Fruit fly (Drosophila melanogaster) whole organism, wandering third instar larva: Measurements from ENCODE around the gene Polr2D.
A peak's percentile ranks its signal among the peaks of the same experiment; 100 is the strongest.

ENCODE experiments used
- Abd-B ChIP-seq: fragments of >200 bp; optimal IDR thresholded peaks from 2 replicates; lab custom pipeline; 2017; ENCODE audit warnings: missing biosample characterization, missing genetic modification characterization
- CG32264 ChIP-seq: fragments of 200-800 bp; sonication (Bioruptor generic); optimal IDR thresholded peaks from 2 replicates; lab custom pipeline; 2016; ENCODE audit warnings: missing biosample characterization, missing genetic modification characterization
- CG9705 ChIP-seq: fragments of 200-800 bp; sonication (Bioruptor generic); optimal IDR thresholded peaks from 2 replicates; lab custom pipeline; 2018; ENCODE audit warnings: missing biosample characterization, mild to moderate bottlenecking, missing genetic modification characterization
- CrebA ChIP-seq: fragments of 200-800 bp; sonication (Bioruptor generic); optimal IDR thresholded peaks from 2 replicates; lab custom pipeline; 2016; ENCODE audit warnings: missing biosample characterization, mild to moderate bottlenecking, missing genetic modification characterization, borderline replicate concordance
- Dfd ChIP-seq: fragments of >200 bp; optimal IDR thresholded peaks from 2 replicates; lab custom pipeline; 2017; ENCODE audit warnings: missing biosample characterization, missing genetic modification characterization
- Dif ChIP-seq: fragments of 200-275, 200-300 bp; sonication (Bioruptor generic); optimal IDR thresholded peaks from 2 replicates; lab custom pipeline; 2018; ENCODE audit warnings: missing biosample characterization, missing genetic modification characterization; ENCODE audit not compliant: partially characterized antibody
- GATAd ChIP-seq: sonication (Bioruptor generic); optimal IDR thresholded peaks from 2 replicates; lab custom pipeline; 2016; ENCODE audit warnings: missing biosample characterization, missing genetic modification characterization
- HLH106 ChIP-seq: fragments of 200-800 bp; optimal IDR thresholded peaks from 3 replicates; lab custom pipeline; 2019; ENCODE audit warnings: missing biosample characterization, mild to moderate bottlenecking, missing genetic modification characterization, moderate library complexity
- Hnf4 ChIP-seq: fragments of 200-800 bp; sonication (Bioruptor generic); optimal IDR thresholded peaks from 2 replicates; lab custom pipeline; 2016; ENCODE audit warnings: missing biosample characterization, mild to moderate bottlenecking, missing genetic modification characterization
- Hr78 ChIP-seq: fragments of >200 bp; optimal IDR thresholded peaks from 2 replicates; lab custom pipeline; 2017; ENCODE audit warnings: missing biosample characterization, missing genetic modification characterization
- Hr83 ChIP-seq: fragments of 200-300 bp; sonication (Bioruptor generic); optimal IDR thresholded peaks from 2 replicates; lab custom pipeline; 2016; ENCODE audit warnings: missing biosample characterization, mild to moderate bottlenecking, missing genetic modification characterization, moderate library complexity; ENCODE audit not compliant: poor library complexity, severe bottlenecking
- Jra ChIP-seq: sonication (Bioruptor generic); optimal IDR thresholded peaks from 2 replicates; lab custom pipeline; 2016; ENCODE audit warnings: missing biosample characterization, missing genetic modification characterization
- Mio ChIP-seq: sonication (Bioruptor generic); optimal IDR thresholded peaks from 2 replicates; lab custom pipeline; 2016; ENCODE audit warnings: missing biosample characterization, missing genetic modification characterization
- Myc ChIP-seq: fragments of >200 bp; optimal IDR thresholded peaks from 2 replicates; lab custom pipeline; 2017
- N ChIP-seq: fragments of >200 bp; optimal IDR thresholded peaks from 2 replicates; lab custom pipeline; 2018; ENCODE audit warnings: missing biosample characterization, missing external identifiers, missing genetic modification characterization
- OdsH ChIP-seq: fragments of 200-800 bp; sonication (Bioruptor generic); optimal IDR thresholded peaks from 2 replicates; lab custom pipeline; 2016; ENCODE audit warnings: missing biosample characterization, mild to moderate bottlenecking, missing genetic modification characterization
- Rel ChIP-seq, 2 experiments: fragments of 200-800 bp; sonication (Bioruptor generic) in 1 of 2; optimal IDR thresholded peaks; 2 replicates in 1 of 2; 3 replicates in 1 of 2; lab custom pipeline; 2016 to 2019; ENCODE audit warnings: mild to moderate bottlenecking in 2 of 2, missing biosample characterization in 2 of 2, missing genetic modification characterization in 2 of 2, moderate library complexity in 1 of 2
- Sp1 ChIP-seq: fragments of 200-800 bp; sonication (Bioruptor generic); optimal IDR thresholded peaks from 3 replicates; lab custom pipeline; 2019; ENCODE audit warnings: missing biosample characterization, mild to moderate bottlenecking, missing genetic modification characterization, moderate library complexity
- Vsx2 ChIP-seq: fragments of 200-300, 225-300 bp; sonication (Bioruptor generic); optimal IDR thresholded peaks from 2 replicates; lab custom pipeline; 2018; ENCODE audit warnings: missing biosample characterization, missing genetic modification characterization; ENCODE audit not compliant: partially characterized antibody
- br ChIP-seq: fragments of 200-800 bp; sonication (Bioruptor generic); optimal IDR thresholded peaks from 2 replicates; lab custom pipeline; 2016; ENCODE audit warnings: missing biosample characterization, missing genetic modification characterization
- brk ChIP-seq: fragments of 200-800 bp; sonication (Bioruptor generic); optimal IDR thresholded peaks from 2 replicates; lab custom pipeline; 2016; ENCODE audit warnings: missing biosample characterization, mild to moderate bottlenecking, missing genetic modification characterization
- dl ChIP-seq, 2 experiments: fragments of 175-275, 200-275 bp in 1 of 2; fragments of 200-275 bp in 1 of 2; sonication (Bioruptor generic); optimal IDR thresholded peaks; lab custom pipeline; 2018; ENCODE audit warnings: mild to moderate bottlenecking in 2 of 2, missing biosample characterization in 2 of 2, missing genetic modification characterization in 2 of 2, moderate library complexity in 2 of 2; ENCODE audit not compliant: partially characterized antibody in 2 of 2, insufficient read depth in 1 of 2
- dmrt93B ChIP-seq: fragments of 200-800 bp; sonication (Bioruptor generic); optimal IDR thresholded peaks from 2 replicates; lab custom pipeline; 2018; ENCODE audit warnings: missing biosample characterization, mild to moderate bottlenecking, missing genetic modification characterization
- dsf ChIP-seq: sonication (Bioruptor generic); optimal IDR thresholded peaks from 2 replicates; lab custom pipeline; 2016; ENCODE audit warnings: missing biosample characterization, missing genetic modification characterization, borderline replicate concordance
- ey ChIP-seq: fragments of 200-800 bp; sonication (Bioruptor generic); optimal IDR thresholded peaks from 2 replicates; lab custom pipeline; 2016; ENCODE audit warnings: missing biosample characterization, missing genetic modification characterization
- foxo ChIP-seq, 2 experiments: fragments of 200-800 bp; sonication (Bioruptor generic); optimal IDR thresholded peaks; 2 replicates in 1 of 2; 3 replicates in 1 of 2; lab custom pipeline; 2016 to 2017; ENCODE audit warnings: missing biosample characterization in 2 of 2, missing genetic modification characterization in 2 of 2
- fru ChIP-seq: fragments of 200-800 bp; sonication (Bioruptor generic); optimal IDR thresholded peaks from 3 replicates; lab custom pipeline; 2016; ENCODE audit warnings: missing biosample characterization, mild to moderate bottlenecking, missing genetic modification characterization
- h ChIP-seq: fragments of 200-800 bp; sonication (Bioruptor generic); optimal IDR thresholded peaks from 3 replicates; lab custom pipeline; 2016; ENCODE audit warnings: missing biosample characterization, mild to moderate bottlenecking, missing genetic modification characterization
- jim ChIP-seq: fragments of 175-275, 200-325 bp; sonication (Bioruptor generic); optimal IDR thresholded peaks from 2 replicates; lab custom pipeline; 2016; ENCODE audit warnings: missing biosample characterization, mild to moderate bottlenecking, missing genetic modification characterization
- lola ChIP-seq: fragments of >200 bp; optimal IDR thresholded peaks from 2 replicates; lab custom pipeline; 2017; ENCODE audit warnings: missing biosample characterization, missing genetic modification characterization
- pan ChIP-seq: fragments of >200 bp; optimal IDR thresholded peaks from 2 replicates; lab custom pipeline; 2017
- psq ChIP-seq: fragments of 200-800 bp; sonication (Bioruptor generic); optimal IDR thresholded peaks from 3 replicates; lab custom pipeline; 2017; ENCODE audit warnings: missing biosample characterization, mild to moderate bottlenecking, missing genetic modification characterization, moderate library complexity
- rgr ChIP-seq: fragments of 200-800 bp; sonication (Bioruptor generic); optimal IDR thresholded peaks from 3 replicates; lab custom pipeline; 2016; ENCODE audit warnings: missing biosample characterization, mild to moderate bottlenecking, missing genetic modification characterization
- sage ChIP-seq: fragments of 200-800 bp; sonication (Bioruptor generic); optimal IDR thresholded peaks from 2 replicates; lab custom pipeline; 2016; ENCODE audit warnings: missing biosample characterization, mild to moderate bottlenecking, missing genetic modification characterization
- sv ChIP-seq: fragments of 200-800 bp; sonication (Bioruptor generic); optimal IDR thresholded peaks from 3 replicates; lab custom pipeline; 2016; ENCODE audit warnings: missing biosample characterization, missing genetic modification characterization
- tai ChIP-seq: sonication (Bioruptor generic); optimal IDR thresholded peaks from 2 replicates; lab custom pipeline; 2016; ENCODE audit warnings: missing biosample characterization, missing genetic modification characterization
- usp ChIP-seq: fragments of >200 bp; optimal IDR thresholded peaks from 2 replicates; lab custom pipeline; 2017; ENCODE audit warnings: missing biosample characterization, missing genetic modification characterization
- woc ChIP-seq: sonication (Bioruptor generic); optimal IDR thresholded peaks from 2 replicates; lab custom pipeline; 2016; ENCODE audit warnings: missing biosample characterization, mild to moderate bottlenecking, missing genetic modification characterization

The Polr2D gene

dm6 chr3R:18274328-18275098 lies 19.2 kb upstream of the Polr2D start, which contains the start of the genes Vps39 and eIF1A:
Vps39 (minus strand) TSS chr3R:18274446.
eIF1A (plus strand) TSS chr3R:18274665.
- TF ChIP-seq Dif (GFP tag; lab: Kevin White, UChicago) (no peak), HLH106 (tag; lab: Kevin White, UChicago) (no peak), sv (GFP tag; lab: Kevin White, UChicago) (peak; percentile 42), CG32264 (GFP tag; lab: Kevin White, UChicago) (no peak), GATAd (GFP tag; lab: Kevin White, UChicago) (no peak), OdsH (GFP tag; lab: Kevin White, UChicago) (no peak), Hr83 (GFP tag; lab: Kevin White, UChicago) (no peak), br (GFP tag; lab: Kevin White, UChicago) (peak; percentile 47), pan (no peak), dl (GFP tag; optimal IDR thresholded peaks at IDR 0.05; lab: Kevin White, UChicago; ENCODE audit: insufficient read depth in 1 of 2, partially characterized antibody in 2 of 2) (no peak), lola (GFP tag; lab: Kevin White, UChicago) (no peak), Sp1 (GFP tag; lab: Kevin White, UChicago) (no peak), sage (GFP tag; lab: Kevin White, UChicago) (no peak), Rel (GFP tag; optimal IDR thresholded peaks at IDR 0.05; lab: Kevin White, UChicago) (no peak), Rel (tag; optimal IDR thresholded peaks at IDR 0.05; lab: Kevin White, UChicago) (no peak), psq (GFP tag; lab: Kevin White, UChicago) (no peak), ey (GFP tag; lab: Kevin White, UChicago) (peak; percentile 16), Jra (peak; percentile 69), Abd-B (no peak), Hr78 (GFP tag; lab: Kevin White, UChicago) (no peak), N (GFP tag; lab: Kevin White, UChicago) (no peak), h (GFP tag; lab: Kevin White, UChicago) (no peak), dmrt93B (GFP tag; lab: Kevin White, UChicago) (no peak), Dfd (GFP tag; lab: Kevin White, UChicago) (no peak), Vsx2 (no peak), CG9705 (peak; percentile 17), usp (GFP tag; lab: Kevin White, UChicago) (no peak), Hnf4 (GFP tag; lab: Kevin White, UChicago) (no peak), foxo (GFP tag; optimal IDR thresholded peaks at IDR 0.05; lab: Kevin White, UChicago) (peak in 1 of 2 experiments; percentile 36), dsf (GFP tag; lab: Kevin White, UChicago) (no peak), jim (GFP tag; lab: Kevin White, UChicago) (no peak), fru (GFP tag; lab: Kevin White, UChicago) (peak; percentile 39), Myc (lab: Kevin White, UChicago) (peak; percentile 13), Mio (GFP tag; lab: Kevin White, UChicago) (no peak), CrebA (GFP tag; lab: Kevin White, UChicago) (no peak), rgr (GFP tag; lab: Kevin White, UChicago) (no peak), tai (no peak), brk (GFP tag; lab: Kevin White, UChicago) (no peak), woc (no peak)

- TF ChIP-seq foxo (GFP tag; optimal IDR thresholded peaks at IDR 0.05; lab: Kevin White, UChicago) (no peak), Dfd (GFP tag; lab: Kevin White, UChicago) (peak; percentile 89), CG32264 (GFP tag; lab: Kevin White, UChicago) (no peak)
Measured at dm6 chr3R:18269744-18270348, 14.6 kb upstream of the Polr2D start.
